Fruit fly (Drosophila melanogaster) whole organism, embryonic: ENCODE measurements around the gene Gss1.

Experiments used
- Atf3 ChIP-seq: fragments of 200-800 bp; sonication (Bioruptor generic); optimal IDR thresholded peaks from 3 replicates; lab custom pipeline; 2016; ENCODE audit warnings: missing biosample characterization, missing genetic modification characterization
- CG10274 ChIP-seq: fragments of 200-800 bp; sonication (Bioruptor generic); optimal IDR thresholded peaks from 3 replicates; lab custom pipeline; 2017; ENCODE audit warnings: missing biosample characterization, mild to moderate bottlenecking, missing genetic modification characterization
- CG16779 ChIP-seq: fragments of 200-800 bp; sonication (Bioruptor generic); IDR thresholded peaks from 2 replicates; pipeline ENCODE4 v1.3.6; 2022; ENCODE audit warnings: missing biosample characterization, missing genetic modification characterization
- CG17802 ChIP-seq: fragments of 200-800 bp; sonication (Bioruptor generic); optimal IDR thresholded peaks from 2 replicates; lab custom pipeline; 2018; ENCODE audit warnings: missing biosample characterization, mild to moderate bottlenecking, missing genetic modification characterization, moderate library complexity
- CG2202 ChIP-seq: fragments of 200-800 bp; sonication (Bioruptor generic); optimal IDR thresholded peaks from 2 replicates; lab custom pipeline; 2018; ENCODE audit warnings: missing biosample characterization, mild to moderate bottlenecking, missing genetic modification characterization
- CG2678 ChIP-seq: fragments of 200-800 bp; sonication (Bioruptor generic); optimal IDR thresholded peaks from 3 replicates; lab custom pipeline; 2019; ENCODE audit warnings: missing biosample characterization, mild to moderate bottlenecking, missing genetic modification characterization, moderate library complexity
- CG31365 ChIP-seq: fragments of 200-800 bp; sonication (Bioruptor generic); optimal IDR thresholded peaks from 2 replicates; lab custom pipeline; 2018; ENCODE audit warnings: missing biosample characterization, mild to moderate bottlenecking, missing genetic modification characterization
- CG34422 ChIP-seq: fragments of 200-800 bp; sonication (Bioruptor generic); IDR thresholded peaks from 3 replicates; pipeline ENCODE4 v1.3.6; 2022; ENCODE audit warnings: missing biosample characterization, missing genetic modification characterization
- CG43689 ChIP-seq: fragments of 200-800 bp; sonication (Bioruptor generic); IDR thresholded peaks from 2 replicates; pipeline ENCODE4 v1.3.6; 2022; ENCODE audit warnings: missing biosample characterization, missing genetic modification characterization
- CG7745 ChIP-seq: fragments of 200-800 bp; sonication (Bioruptor generic); optimal IDR thresholded peaks from 2 replicates; lab custom pipeline; 2018; ENCODE audit warnings: missing biosample characterization, mild to moderate bottlenecking, missing genetic modification characterization, moderate library complexity
- CG8281 ChIP-seq: fragments of 200-800 bp; sonication (Bioruptor generic); optimal IDR thresholded peaks from 2 replicates; lab custom pipeline; 2018; ENCODE audit warnings: missing biosample characterization, mild to moderate bottlenecking, missing genetic modification characterization, moderate library complexity
- D19A ChIP-seq: fragments of 200-800 bp; optimal IDR thresholded peaks from 3 replicates; lab custom pipeline; 2019; ENCODE audit warnings: missing biosample characterization, mild to moderate bottlenecking, missing genetic modification characterization, moderate library complexity
- D19B ChIP-seq: fragments of 200-800 bp; sonication (Bioruptor generic); optimal IDR thresholded peaks from 2 replicates; lab custom pipeline; 2017; ENCODE audit warnings: missing biosample characterization, mild to moderate bottlenecking, missing genetic modification characterization
- Doc2 ChIP-seq: fragments of 200-800 bp; sonication (Bioruptor generic); IDR thresholded peaks from 2 replicates; pipeline ENCODE4 v1.3.6; 2022; ENCODE audit warnings: missing biosample characterization, missing genetic modification characterization
- Dp ChIP-seq: fragments of 200-800 bp; sonication (Bioruptor generic); optimal IDR thresholded peaks from 2 replicates; lab custom pipeline; 2018; ENCODE audit warnings: missing biosample characterization, mild to moderate bottlenecking, missing genetic modification characterization, moderate library complexity
- H15 ChIP-seq: fragments of 200-800 bp; sonication (Bioruptor generic); IDR thresholded peaks from 3 replicates; pipeline ENCODE4 v1.3.6; 2022; ENCODE audit warnings: missing biosample characterization, missing genetic modification characterization
- HHEX ChIP-seq: fragments of 200-800 bp; sonication (Bioruptor generic); optimal IDR thresholded peaks from 3 replicates; lab custom pipeline; 2017; ENCODE audit warnings: missing biosample characterization, mild to moderate bottlenecking, missing genetic modification characterization, missing genetic modification reagents
- HLH54F ChIP-seq: fragments of 200-800 bp; sonication (Bioruptor generic); optimal IDR thresholded peaks from 3 replicates; lab custom pipeline; 2016; ENCODE audit warnings: missing biosample characterization, missing genetic modification characterization
- MESR4 ChIP-seq: fragments of 200-800 bp; sonication (Bioruptor generic); optimal IDR thresholded peaks from 2 replicates; lab custom pipeline; 2018; ENCODE audit warnings: missing biosample characterization, mild to moderate bottlenecking, missing genetic modification characterization, moderate library complexity
- Mad ChIP-seq: fragments of 200-800 bp; sonication (Bioruptor generic); optimal IDR thresholded peaks from 2 replicates; lab custom pipeline; 2016; ENCODE audit warnings: missing biosample characterization, missing genetic modification characterization
- Med ChIP-seq: fragments of 200-800 bp; sonication (Bioruptor generic); peaks from one replicate; lab custom pipeline; 2016; ENCODE audit warnings: missing biosample characterization, missing genetic modification characterization, mild to moderate bottlenecking, inconsistent platforms, moderate library complexity
- Mrtf ChIP-seq: fragments of 200-800 bp; sonication (Bioruptor generic); IDR thresholded peaks from 3 replicates; pipeline ENCODE4 v1.3.6; 2022; ENCODE audit warnings: missing biosample characterization, missing genetic modification characterization
- NC2α ChIP-seq: fragments of 200-800 bp; sonication (Bioruptor generic); optimal IDR thresholded peaks from 2 replicates; lab custom pipeline; 2016; ENCODE audit warnings: missing biosample characterization, missing genetic modification characterization
- Stat92E ChIP-seq, 3 experiments: fragments of >200 bp in 2 of 3; fragments of 200-800 bp in 1 of 3; sonication (Bioruptor generic) in 1 of 3; optimal IDR thresholded peaks; 2 replicates each; lab custom pipeline; 2017 to 2019; ENCODE audit warnings: missing biosample characterization in 3 of 3, missing genetic modification characterization in 3 of 3, mild to moderate bottlenecking in 1 of 3, moderate library complexity in 1 of 3
- btn ChIP-seq: fragments of 200-800 bp; sonication (Bioruptor generic); optimal IDR thresholded peaks from 2 replicates; lab custom pipeline; 2016; ENCODE audit warnings: missing biosample characterization, missing genetic modification characterization
- cato ChIP-seq: fragments of 200-800 bp; sonication (Bioruptor generic); optimal IDR thresholded peaks from 2 replicates; lab custom pipeline; 2016; ENCODE audit warnings: missing biosample characterization, missing genetic modification characterization, borderline replicate concordance
- chm ChIP-seq: fragments of 200-800 bp; sonication (Bioruptor generic); IDR thresholded peaks from 2 replicates; pipeline ENCODE4 v1.3.6; 2022; ENCODE audit warnings: missing biosample characterization, missing genetic modification characterization
- grau ChIP-seq: fragments of 200-800 bp; optimal IDR thresholded peaks from 3 replicates; lab custom pipeline; 2019; ENCODE audit warnings: missing biosample characterization, mild to moderate bottlenecking, missing genetic modification characterization, moderate library complexity
- gt ChIP-seq: fragments of 200-800 bp; sonication (Bioruptor generic); IDR thresholded peaks from 2 replicates; pipeline ENCODE4 v1.3.6; 2022; ENCODE audit warnings: missing biosample characterization, missing genetic modification characterization
- her ChIP-seq: fragments of 200-800 bp; sonication (Bioruptor generic); optimal IDR thresholded peaks from 2 replicates; lab custom pipeline; 2016; ENCODE audit warnings: missing biosample characterization, missing genetic modification characterization
- knrl ChIP-seq: fragments of 200-800 bp; sonication (Bioruptor generic); IDR thresholded peaks from 3 replicates; pipeline ENCODE4 v1.3.6; 2022; ENCODE audit warnings: missing biosample characterization, missing genetic modification characterization; ENCODE audit not compliant: partially characterized antibody
- lola ChIP-seq, 3 experiments: fragments of >200 bp in 2 of 3; fragments of 200-800 bp in 1 of 3; sonication (Bioruptor generic) in 1 of 3; optimal IDR thresholded peaks; 2 replicates each; lab custom pipeline; 2017 to 2019; ENCODE audit warnings: missing biosample characterization in 3 of 3, missing genetic modification characterization in 3 of 3, mild to moderate bottlenecking in 1 of 3, moderate library complexity in 1 of 3
- maf-S ChIP-seq: fragments of 200-800 bp; sonication (Bioruptor generic); optimal IDR thresholded peaks from 2 replicates; lab custom pipeline; 2016; ENCODE audit warnings: missing biosample characterization, missing genetic modification characterization
- nau ChIP-seq: fragments of 200-800 bp; sonication (Bioruptor generic); optimal IDR thresholded peaks from 3 replicates; lab custom pipeline; 2017; ENCODE audit warnings: missing biosample characterization, mild to moderate bottlenecking, missing genetic modification characterization, missing genetic modification reagents
- nom ChIP-seq: fragments of 200-800 bp; sonication (Bioruptor generic); optimal IDR thresholded peaks from 2 replicates; lab custom pipeline; 2017; ENCODE audit warnings: missing biosample characterization, missing genetic modification characterization, mild to moderate bottlenecking, moderate library complexity, missing genetic modification reagents
- onecut ChIP-seq: fragments of 200-800 bp; sonication (Bioruptor generic); IDR thresholded peaks from 2 replicates; pipeline ENCODE4 v1.3.6; 2022; ENCODE audit warnings: missing biosample characterization, missing genetic modification characterization
- pfk ChIP-seq: fragments of 200-800 bp; sonication (Bioruptor generic); optimal IDR thresholded peaks from 2 replicates; lab custom pipeline; 2018; ENCODE audit warnings: missing biosample characterization, mild to moderate bottlenecking, missing genetic modification characterization, moderate library complexity
- pita ChIP-seq: fragments of 200-800 bp; sonication (Bioruptor generic); optimal IDR thresholded peaks from 2 replicates; lab custom pipeline; 2017; ENCODE audit warnings: missing biosample characterization, mild to moderate bottlenecking, missing genetic modification characterization
- ranshi ChIP-seq: fragments of 200-800 bp; sonication (Bioruptor generic); IDR thresholded peaks from 2 replicates; pipeline ENCODE4 v1.3.6; 2022; ENCODE audit warnings: missing biosample characterization, missing genetic modification characterization
- schlank ChIP-seq: fragments of 200-800 bp; sonication (Bioruptor generic); optimal IDR thresholded peaks from 2 replicates; lab custom pipeline; 2018; ENCODE audit warnings: missing biosample characterization, mild to moderate bottlenecking, missing genetic modification characterization
- seq ChIP-seq: fragments of 200-800 bp; sonication (Bioruptor generic); IDR thresholded peaks from 2 replicates; pipeline ENCODE4 v1.3.6; 2022; ENCODE audit warnings: missing biosample characterization, missing genetic modification characterization
- sim ChIP-seq: fragments of 200-800 bp; sonication (Bioruptor generic); IDR thresholded peaks from 2 replicates; pipeline ENCODE4 v1.3.6; 2022; ENCODE audit warnings: missing biosample characterization, missing genetic modification characterization
- slou ChIP-seq: fragments of 200-800 bp; sonication (Bioruptor generic); optimal IDR thresholded peaks from 3 replicates; lab custom pipeline; 2016; ENCODE audit warnings: missing biosample characterization, missing genetic modification characterization
- slp2 ChIP-seq: fragments of 200-800 bp; sonication (Bioruptor generic); optimal IDR thresholded peaks from 2 replicates; lab custom pipeline; 2016; ENCODE audit warnings: missing biosample characterization, missing genetic modification characterization
- stc ChIP-seq: fragments of 200-800 bp; sonication (Bioruptor generic); IDR thresholded peaks from 2 replicates; pipeline ENCODE4 v1.3.6; 2022; ENCODE audit warnings: missing biosample characterization, missing genetic modification characterization
- tgo ChIP-seq: fragments of 200-800 bp; sonication (Bioruptor generic); IDR thresholded peaks from 3 replicates; pipeline ENCODE4 v1.3.6; 2022; ENCODE audit warnings: missing biosample characterization, missing genetic modification characterization
- trem ChIP-seq: fragments of 200-800 bp; optimal IDR thresholded peaks from 3 replicates; lab custom pipeline; 2019; ENCODE audit warnings: missing biosample characterization, mild to moderate bottlenecking, missing genetic modification characterization, moderate library complexity
- trh ChIP-seq: fragments of 200-800 bp; sonication (Bioruptor generic); optimal IDR thresholded peaks from 2 replicates; lab custom pipeline; 2016; ENCODE audit warnings: missing biosample characterization, missing genetic modification characterization
- vnd ChIP-seq: fragments of 200-800 bp; sonication (Bioruptor generic); IDR thresholded peaks from 3 replicates; pipeline ENCODE4 v1.3.6; 2022; ENCODE audit warnings: missing biosample characterization, missing genetic modification characterization; ENCODE audit not compliant: partially characterized antibody
- vvl ChIP-seq: fragments of 200-800 bp; sonication (Bioruptor generic); IDR thresholded peaks from 2 replicates; pipeline ENCODE4 v1.3.6; 2022; ENCODE audit warnings: missing biosample characterization, missing genetic modification characterization
- wdn ChIP-seq: fragments of 200-800 bp; sonication (Bioruptor generic); IDR thresholded peaks from 2 replicates; pipeline ENCODE4 v1.3.6; 2022; ENCODE audit warnings: missing biosample characterization, missing genetic modification characterization

Gss1 gene

dm6 chrX:17844623-17845022 is 44.7 kb upstream of the Gss1 start, which contains the start of the genes CG8142 and Ucp4A (continued):
- no peak for TF ChIP-seq her (GFP tag; lab: Kevin White, UChicago)
- no peak for TF ChIP-seq MESR4 (GFP tag; lab: Kevin White, UChicago)
- peak; percentile 66 for TF ChIP-seq CG8281 (tag; lab: Kevin White, UChicago)
- no peak for TF ChIP-seq CG31365 (tag; lab: Kevin White, UChicago)
- TF ChIP-seq CG34422 (GFP tag; lab: Robert Waterston, UW), result peak; percentile 97
- TF ChIP-seq CG2678 (tag; lab: Kevin White, UChicago), result peak; percentile 94
- TF ChIP-seq chm (GFP tag; lab: Robert Waterston, UW), result peak; percentile 83
- TF ChIP-seq slp2, result peak; percentile 39
- peak; percentile 96 for TF ChIP-seq ranshi (GFP tag; lab: Robert Waterston, UW)
- TF ChIP-seq slou (GFP tag; lab: Kevin White, UChicago), result peak; percentile 84
- peak; percentile 85 for TF ChIP-seq gt
- TF ChIP-seq vnd (GFP tag; lab: Robert Waterston, UW), result no peak
- TF ChIP-seq trh, result peak; percentile 87
- TF ChIP-seq CG17802 (tag; lab: Kevin White, UChicago), result peak; percentile 61
- peak in 1 of 3 experiments; percentile 87 for TF ChIP-seq lola (GFP tag; optimal IDR thresholded peaks at IDR 0.05; lab: Kevin White, UChicago)
- no peak for TF ChIP-seq pita
- peak; percentile 98 for TF ChIP-seq tgo
- peak; percentile 51 for TF ChIP-seq schlank (tag; lab: Kevin White, UChicago)
- peak; percentile 93 for TF ChIP-seq seq (GFP tag; lab: Robert Waterston, UW)
- TF ChIP-seq Dp, result peak; percentile 71
- peak; percentile 82 for TF ChIP-seq HHEX
- peak; percentile 79 for TF ChIP-seq Doc2 (GFP tag; lab: Robert Waterston, UW)
- peak; percentile 90 for TF ChIP-seq grau
- TF ChIP-seq CG2202, result peak; percentile 60
- TF ChIP-seq Atf3 (GFP tag; lab: Kevin White, UChicago), result peak; percentile 22
- TF ChIP-seq Mad, result peak; percentile 72
- TF ChIP-seq nom (GFP tag; lab: Kevin White, UChicago), result peak; percentile 83
- TF ChIP-seq Stat92E (GFP tag; optimal IDR thresholded peaks at IDR 0.05; lab: Kevin White, UChicago), result no peak
- TF ChIP-seq nau (GFP tag; lab: Kevin White, UChicago), result no peak
- peak; percentile 14 for TF ChIP-seq maf-S (GFP tag; lab: Kevin White, UChicago)
- peak; percentile 53; the same call in 2 of the 3 replicates for TF ChIP-seq knrl (GFP tag; lab: Robert Waterston, UW)
- TF ChIP-seq CG7745 (tag; lab: Kevin White, UChicago), result no peak
- peak; percentile 60 for TF ChIP-seq CG10274 (GFP tag; lab: Kevin White, UChicago)
- TF ChIP-seq Med (GFP tag; lab: Kevin White, UChicago), result peak; percentile 92
- TF ChIP-seq NC2α, result no peak
- peak; percentile 19 for TF ChIP-seq pfk (GFP tag; lab: Kevin White, UChicago)
- TF ChIP-seq Mrtf (GFP tag; lab: Robert Waterston, UW), result peak; percentile 93
- TF ChIP-seq btn (GFP tag; lab: Kevin White, UChicago), result no peak
- TF ChIP-seq D19A (tag; lab: Kevin White, UChicago), result peak; percentile 85
- TF ChIP-seq CG43689 (GFP tag; lab: Robert Waterston, UW), result peak; percentile 90
- peak; percentile 86 for TF ChIP-seq CG16779 (GFP tag; lab: Robert Waterston, UW)
- peak; percentile 76 for TF ChIP-seq D19B (GFP tag; lab: Kevin White, UChicago)
- peak; percentile 93 for TF ChIP-seq wdn (GFP tag; lab: Robert Waterston, UW)
- TF ChIP-seq onecut (GFP tag; lab: Robert Waterston, UW), result peak; percentile 82
- peak; percentile 94 for TF ChIP-seq stc (GFP tag; lab: Robert Waterston, UW)
- peak; percentile 91 for TF ChIP-seq sim (GFP tag; lab: Robert Waterston, UW)
- peak; percentile 95 for TF ChIP-seq H15
- peak; percentile 92 for TF ChIP-seq trem (tag; lab: Kevin White, UChicago)
- TF ChIP-seq HLH54F (GFP tag; lab: Kevin White, UChicago), result peak; percentile 54
- peak; percentile 86 for TF ChIP-seq cato (GFP tag; lab: Kevin White, UChicago)
- TF ChIP-seq vvl, result peak; percentile 97
